Worm (Caenorhabditis elegans): Measurements from ENCODE around the gene clec-58.

The clec-58 gene

DNA sequence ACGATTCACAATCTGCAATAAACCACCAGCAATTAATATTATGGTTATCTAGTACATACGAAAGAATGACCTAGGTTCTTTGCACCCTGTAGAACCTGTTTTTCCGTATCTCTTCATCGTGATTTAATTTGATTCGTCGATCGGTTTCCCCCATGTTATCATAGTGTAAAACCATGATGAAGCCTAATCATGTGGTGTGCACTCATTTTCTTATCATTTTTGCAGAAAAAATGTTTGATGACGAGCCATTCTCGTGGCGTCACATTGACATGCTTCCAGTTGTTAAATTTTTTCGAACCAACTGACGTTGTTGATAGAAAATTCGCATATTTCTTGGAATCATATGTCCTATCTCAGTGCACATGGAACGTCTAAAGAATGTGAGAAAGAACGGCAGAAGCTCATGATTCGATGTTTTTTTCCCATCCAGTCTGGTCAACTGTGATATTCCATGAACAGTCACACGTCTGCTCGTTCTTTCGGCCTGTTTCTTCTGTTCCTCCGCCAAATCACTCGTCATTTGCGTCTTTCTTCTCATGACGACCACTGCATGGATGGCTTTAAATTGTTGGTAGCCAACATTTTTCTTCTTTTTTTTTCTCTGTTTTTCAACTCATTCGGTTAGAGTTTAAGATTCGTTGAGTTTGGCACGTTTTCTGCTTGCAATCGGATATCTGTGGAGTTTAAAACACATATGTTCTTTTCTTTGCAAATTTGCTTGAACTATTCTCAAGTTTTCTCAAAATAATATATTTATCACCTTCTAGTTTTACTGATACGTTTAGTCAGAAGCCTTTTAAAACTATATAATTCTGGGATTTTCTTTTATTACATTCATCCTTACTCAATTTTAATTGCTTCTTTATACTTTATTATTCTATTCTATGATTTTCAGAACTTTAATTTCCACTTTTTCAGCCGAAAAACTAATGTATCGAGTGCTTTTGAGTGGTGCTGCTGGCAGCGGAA is 28.3 kb downstream of the clec-58 start, which contains the start of gene ZK673.2 (continued):
- TF ChIP-seq ceh-44 (GFP tag; IDR thresholded peaks at IDR 0.05) (no peak), pqm-1 (tag; optimal IDR thresholded peaks at IDR 0.05) (peak; percentile 46), ztf-7 (tag; optimal IDR thresholded peaks at IDR 0.05) (no peak), nhr-28 (tag; optimal IDR thresholded peaks at IDR 0.05) (peak; percentile 70), spr-1 (tag; optimal IDR thresholded peaks at IDR 0.05) (no peak), mxl-2 (GFP tag; conservative IDR thresholded peaks at IDR 0.05) (no peak), lin-38 (GFP tag; IDR thresholded peaks at IDR 0.05) (no peak), nhr-111 (GFP tag; optimal IDR thresholded peaks at IDR 0.05) (no peak), T26A8.4 (GFP tag; IDR thresholded peaks at IDR 0.05) (peak; percentile 10; the same call in 1 of the 2 replicates), mxl-3 (GFP tag; optimal IDR thresholded peaks at IDR 0.05) (peak; percentile 85), mes-2 (tag; optimal IDR thresholded peaks at IDR 0.05; ENCODE audit: poor library complexity, severe bottlenecking) (peak; percentile 42), aha-1 (tag) (peak; percentile 29), ces-1 (GFP tag; optimal IDR thresholded peaks at IDR 0.05) (no peak), set-16 (GFP tag; IDR thresholded peaks at IDR 0.05) (no peak), Y75B8A.6 (GFP tag; IDR thresholded peaks at IDR 0.05) (no peak), ZK337.2 (GFP tag; IDR thresholded peaks at IDR 0.05) (no peak), nhr-48 (tag; optimal IDR thresholded peaks at IDR 0.05) (peak; percentile 86), ctbp-1 (GFP tag; IDR thresholded peaks at IDR 0.05) (no peak), nhr-237 (tag; optimal IDR thresholded peaks at IDR 0.05) (no peak), nhr-25 (tag; optimal IDR thresholded peaks at IDR 0.05; ENCODE audit: borderline replicate concordance, insufficient read depth) (no peak), arid-1 (GFP tag; conservative IDR thresholded peaks at IDR 0.05) (no peak), ceh-62 (tag; optimal IDR thresholded peaks at IDR 0.05) (no peak), unc-130 (GFP tag; optimal IDR thresholded peaks at IDR 0.05) (no peak), dmd-9 (GFP tag; IDR thresholded peaks at IDR 0.05) (no peak), dmd-8 (GFP tag; IDR thresholded peaks at IDR 0.05) (0 out of 2 replicates have a peak, but pooled peaks have one; percentile 34), duxl-1 (tag; optimal IDR thresholded peaks at IDR 0.05; ENCODE audit: poor library complexity) (no peak), lsy-2 (tag; optimal IDR thresholded peaks at IDR 0.05) (peak in 1 of 2 experiments; percentile 28), ama-1 (optimal IDR thresholded peaks at IDR 0.05) (peak; percentile 31), gei-8 (GFP tag; optimal IDR thresholded peaks at IDR 0.05) (peak; percentile 57), ceh-20 (GFP tag; IDR thresholded peaks at IDR 0.05) (peak; percentile 27; the same call in 1 of the 2 replicates), nhr-76 (tag; optimal IDR thresholded peaks at IDR 0.05) (no peak), nhr-11 (tag; optimal IDR thresholded peaks at IDR 0.05) (peak; percentile 77), Y48G9A.11 (GFP tag; IDR thresholded peaks at IDR 0.05) (no peak), jun-1 (tag; optimal IDR thresholded peaks at IDR 0.05) (peak; percentile 10), rbr-2 (tag; optimal IDR thresholded peaks at IDR 0.05) (no peak), nhr-10 (tag; optimal IDR thresholded peaks at IDR 0.05) (peak; percentile 61), zag-1 (tag; optimal IDR thresholded peaks at IDR 0.05) (no peak), lin-15B (tag; optimal IDR thresholded peaks at IDR 0.05) (no peak), T20F7.1 (GFP tag; optimal IDR thresholded peaks at IDR 0.05) (peak; percentile 58), ztf-11 (tag; optimal IDR thresholded peaks at IDR 0.05) (no peak), nhr-6 (tag; optimal IDR thresholded peaks at IDR 0.05) (no peak), F37D6.2 (tag; optimal IDR thresholded peaks at IDR 0.05) (no peak), snpc-4 (tag; optimal IDR thresholded peaks at IDR 0.05) (no peak), php-3 (GFP tag; IDR thresholded peaks at IDR 0.05) (peak; percentile 68; the same call in 1 of the 2 replicates), dmd-6 (GFP tag; IDR thresholded peaks at IDR 0.05) (peak; percentile 94), fkh-10 (GFP tag; optimal IDR thresholded peaks at IDR 0.05) (no peak), aly-2 (tag; optimal IDR thresholded peaks at IDR 0.05) (no peak), daf-8 (GFP tag; IDR thresholded peaks at IDR 0.05) (no peak), ceh-82 (tag; optimal IDR thresholded peaks at IDR 0.05) (no peak), madf-5 (GFP tag; IDR thresholded peaks at IDR 0.05) (no peak)
